Fruit fly (Drosophila melanogaster) whole organism, embryonic: Measurements from ENCODE around the gene Jupiter.

ENCODE experiments used
- BEAF-32 ChIP-seq: fragments of 200-800 bp; sonication (Bioruptor generic); optimal IDR thresholded peaks from 3 replicates; lab custom pipeline; 2017; ENCODE audit warnings: missing biosample characterization, missing genetic modification characterization, mild to moderate bottlenecking, moderate library complexity, missing genetic modification reagents
- CG11247 ChIP-seq: fragments of 200-800 bp; sonication (Bioruptor generic); IDR thresholded peaks from 2 replicates; pipeline ENCODE4 v1.3.6; 2022; ENCODE audit warnings: missing biosample characterization, missing genetic modification characterization
- CG13296 ChIP-seq: fragments of 200-800 bp; sonication (Bioruptor generic); optimal IDR thresholded peaks from 3 replicates; lab custom pipeline; 2018; ENCODE audit warnings: missing biosample characterization, mild to moderate bottlenecking, missing genetic modification characterization
- CG2712 ChIP-seq: fragments of 200-800 bp; optimal IDR thresholded peaks from 3 replicates; lab custom pipeline; 2019; ENCODE audit warnings: missing biosample characterization, mild to moderate bottlenecking, missing genetic modification characterization, moderate library complexity
- aop ChIP-seq: fragments of 200-800 bp; sonication (Bioruptor generic); IDR thresholded peaks from 2 replicates; pipeline ENCODE4 v1.3.6; 2022; ENCODE audit warnings: missing biosample characterization, missing genetic modification characterization
- bab2 ChIP-seq: fragments of 200-800 bp; sonication (Bioruptor generic); optimal IDR thresholded peaks from 2 replicates; lab custom pipeline; 2016; ENCODE audit warnings: missing biosample characterization, missing genetic modification characterization
- crol ChIP-seq: fragments of 200-800 bp; sonication (Bioruptor generic); IDR thresholded peaks from 2 replicates; pipeline ENCODE4 v1.3.6; 2022; ENCODE audit warnings: missing biosample characterization, missing genetic modification characterization
- phol ChIP-seq: fragments of 200-800 bp; sonication (Bioruptor generic); optimal IDR thresholded peaks from 3 replicates; lab custom pipeline; 2018; ENCODE audit warnings: missing biosample characterization, mild to moderate bottlenecking, missing genetic modification characterization, moderate library complexity
- wor ChIP-seq: fragments of 200-800 bp; sonication (Bioruptor generic); IDR thresholded peaks from 2 replicates; pipeline ENCODE4 v1.3.6; 2022; ENCODE audit warnings: missing biosample characterization, missing genetic modification characterization

dm6 chr3R:11614507-11614906 lies 5.2 kb downstream of the Jupiter start:
- TF ChIP-seq crol = no peak
- TF ChIP-seq wor (GFP tag; lab: Robert Waterston, UW) = no peak
- TF ChIP-seq bab2 (GFP tag; lab: Kevin White, UChicago) = no peak
- TF ChIP-seq CG11247 (GFP tag; lab: Robert Waterston, UW) = no peak
- TF ChIP-seq CG13296 (GFP tag; lab: Kevin White, UChicago) = no peak
- TF ChIP-seq BEAF-32 (GFP tag; lab: Kevin White, UChicago) = no peak
- TF ChIP-seq phol (tag; lab: Kevin White, UChicago) = no peak
- no peak for TF ChIP-seq aop (GFP tag; lab: Robert Waterston, UW)
- TF ChIP-seq CG2712 (tag; lab: Kevin White, UChicago) = no peak
